Worm (Caenorhabditis elegans): ENCODE measurements around the gene T19E7.6.

The T19E7.6 gene

ce11 chrIV:5690386-5691080 lies 21.2 kb upstream of the T19E7.6 start, which contains the start of gene C55C3.8:
Gene C55C3.8 (plus strand): TSS chrIV:5691030.
- no peak for TF ChIP-seq T22C8.4 (GFP tag; IDR thresholded peaks at IDR 0.05)
- TF ChIP-seq flt-1 (GFP tag; IDR thresholded peaks at IDR 0.05), result no peak
- no peak for TF ChIP-seq klf-2 (GFP tag; conservative IDR thresholded peaks at IDR 0.05)
- TF ChIP-seq med-1 (GFP tag; optimal IDR thresholded peaks at IDR 0.05; ENCODE audit: insufficient read depth), result no peak
- TF ChIP-seq ztf-29 (GFP tag; IDR thresholded peaks at IDR 0.05), result no peak
- TF ChIP-seq cog-1 (tag; optimal IDR thresholded peaks at IDR 0.05), result no peak
- TF ChIP-seq ztf-23 (GFP tag; IDR thresholded peaks at IDR 0.05), result no peak
- no peak for TF ChIP-seq ref-1 (GFP tag; conservative IDR thresholded peaks at IDR 0.05)

ce11 chrIV:5685014-5685413 lies 15.7 kb upstream of the T19E7.6 start, which contains the start of gene C55C3.3:
Gene C55C3.3 (plus strand): TSS chrIV:5685287.
- TF ChIP-seq tab-1 (GFP tag; IDR thresholded peaks at IDR 0.05) (no peak), cog-1 (tag; optimal IDR thresholded peaks at IDR 0.05) (no peak), ref-1 (GFP tag; conservative IDR thresholded peaks at IDR 0.05) (no peak), ztf-23 (GFP tag; IDR thresholded peaks at IDR 0.05) (no peak), T22C8.4 (GFP tag; IDR thresholded peaks at IDR 0.05) (peak; percentile 45; the same call in 1 of the 2 replicates)

- TF ChIP-seq med-1 (GFP tag; optimal IDR thresholded peaks at IDR 0.05; ENCODE audit: insufficient read depth), result no peak
- TF ChIP-seq ztf-23 (GFP tag; IDR thresholded peaks at IDR 0.05), result no peak
Measured at ce11 chrIV:5682547-5683234, 13.4 kb upstream of the T19E7.6 start, which contains the start of the genes C55C3.7 and C55C3.6. Gene C55C3.7 (minus strand): TSS chrIV:5682647. Gene C55C3.6 (plus strand): TSS chrIV:5683184.

ce11 chrIV:5678044-5678443 lies 8.7 kb upstream of the T19E7.6 start, which contains the start of gene C55C3.4:
Gene C55C3.4 (minus strand): TSS chrIV:5678144.
- TF ChIP-seq ztf-23 (GFP tag; IDR thresholded peaks at IDR 0.05), result no peak
- no peak for TF ChIP-seq flt-1 (GFP tag; IDR thresholded peaks at IDR 0.05)
- no peak for TF ChIP-seq T22C8.4 (GFP tag; IDR thresholded peaks at IDR 0.05)
- TF ChIP-seq klf-2 (GFP tag; conservative IDR thresholded peaks at IDR 0.05), result no peak
- no peak for TF ChIP-seq cog-1 (tag; optimal IDR thresholded peaks at IDR 0.05)
- TF ChIP-seq tab-1 (GFP tag; IDR thresholded peaks at IDR 0.05), result no peak
- no peak for TF ChIP-seq ztf-29 (GFP tag; IDR thresholded peaks at IDR 0.05)
- no peak for TF ChIP-seq ref-1 (GFP tag; conservative IDR thresholded peaks at IDR 0.05)
- no peak for TF ChIP-seq med-1 (GFP tag; optimal IDR thresholded peaks at IDR 0.05; ENCODE audit: insufficient read depth)

- no peak for TF ChIP-seq ztf-23 (GFP tag; IDR thresholded peaks at IDR 0.05)
- no peak for TF ChIP-seq tab-1 (GFP tag; IDR thresholded peaks at IDR 0.05)
- no peak for TF ChIP-seq ztf-29 (GFP tag; IDR thresholded peaks at IDR 0.05)
- no peak for TF ChIP-seq flt-1 (GFP tag; IDR thresholded peaks at IDR 0.05)
- TF ChIP-seq T22C8.4 (GFP tag; IDR thresholded peaks at IDR 0.05), result no peak
- TF ChIP-seq cog-1 (tag; optimal IDR thresholded peaks at IDR 0.05), result no peak
- TF ChIP-seq ref-1 (GFP tag; conservative IDR thresholded peaks at IDR 0.05), result no peak
- no peak for TF ChIP-seq med-1 (GFP tag; optimal IDR thresholded peaks at IDR 0.05; ENCODE audit: insufficient read depth)
- TF ChIP-seq klf-2 (GFP tag; conservative IDR thresholded peaks at IDR 0.05), result no peak
Measured at ce11 chrIV:5674435-5674834, 5.1 kb upstream of the T19E7.6 start, which contains the start of gene srd-5. Gene srd-5 (minus strand): TSS chrIV:5674535.

- no peak for TF ChIP-seq ztf-23 (GFP tag; IDR thresholded peaks at IDR 0.05)
- TF ChIP-seq tab-1 (GFP tag; IDR thresholded peaks at IDR 0.05), result no peak
- TF ChIP-seq ref-1 (GFP tag; conservative IDR thresholded peaks at IDR 0.05), result no peak
- TF ChIP-seq T22C8.4 (GFP tag; IDR thresholded peaks at IDR 0.05), result no peak
- TF ChIP-seq flt-1 (GFP tag; IDR thresholded peaks at IDR 0.05), result no peak
- no peak for TF ChIP-seq cog-1 (tag; optimal IDR thresholded peaks at IDR 0.05)
- no peak for TF ChIP-seq ztf-29 (GFP tag; IDR thresholded peaks at IDR 0.05)
- no peak for TF ChIP-seq klf-2 (GFP tag; conservative IDR thresholded peaks at IDR 0.05)
- TF ChIP-seq med-1 (GFP tag; optimal IDR thresholded peaks at IDR 0.05; ENCODE audit: insufficient read depth), result no peak
Measured at ce11 chrIV:5671325-5671724, 2.0 kb upstream of the T19E7.6 start.

ce11 chrIV:5667191-5667590 lies 2.1 kb downstream of the T19E7.6 start:
- no peak for TF ChIP-seq ztf-23 (GFP tag; IDR thresholded peaks at IDR 0.05)
- no peak for TF ChIP-seq flt-1 (GFP tag; IDR thresholded peaks at IDR 0.05)
- no peak for TF ChIP-seq tab-1 (GFP tag; IDR thresholded peaks at IDR 0.05)
- no peak for TF ChIP-seq klf-2 (GFP tag; conservative IDR thresholded peaks at IDR 0.05)
- TF ChIP-seq med-1 (GFP tag; optimal IDR thresholded peaks at IDR 0.05; ENCODE audit: insufficient read depth), result no peak
- TF ChIP-seq cog-1 (tag; optimal IDR thresholded peaks at IDR 0.05), result no peak

ce11 chrIV:5666115-5667028 lies 2.9 kb downstream of the T19E7.6 start:
- TF ChIP-seq cog-1 (tag; optimal IDR thresholded peaks at IDR 0.05), result no peak
- TF ChIP-seq klf-2 (GFP tag; conservative IDR thresholded peaks at IDR 0.05), result no peak
- no peak for TF ChIP-seq T22C8.4 (GFP tag; IDR thresholded peaks at IDR 0.05)
- TF ChIP-seq ref-1 (GFP tag; conservative IDR thresholded peaks at IDR 0.05), result no peak
- TF ChIP-seq tab-1 (GFP tag; IDR thresholded peaks at IDR 0.05), result no peak
- no peak for TF ChIP-seq flt-1 (GFP tag; IDR thresholded peaks at IDR 0.05)

- TF ChIP-seq cog-1 (tag; optimal IDR thresholded peaks at IDR 0.05) (no peak), flt-1 (GFP tag; IDR thresholded peaks at IDR 0.05) (no peak), tab-1 (GFP tag; IDR thresholded peaks at IDR 0.05) (no peak), ztf-29 (GFP tag; IDR thresholded peaks at IDR 0.05) (no peak), med-1 (GFP tag; optimal IDR thresholded peaks at IDR 0.05; ENCODE audit: insufficient read depth) (no peak), T22C8.4 (GFP tag; IDR thresholded peaks at IDR 0.05) (no peak), klf-2 (GFP tag; conservative IDR thresholded peaks at IDR 0.05) (no peak), ref-1 (GFP tag; conservative IDR thresholded peaks at IDR 0.05) (no peak), ztf-23 (GFP tag; IDR thresholded peaks at IDR 0.05) (no peak)
Measured at ce11 chrIV:5665353-5665918, 3.9 kb downstream of the T19E7.6 start.
